Worm (Caenorhabditis elegans) whole organism, L1 larva: ENCODE measurements around the gene rict-1.
"Not testable (repeated sequence)": the region's sequence is repeated elsewhere in the genome, so short reads cannot be mapped to it uniquely, and the experiment has no call there.

Experiments
- C16A3.4 ChIP-seq: fragments of 150-350 bp; optimal IDR thresholded peaks from 2 replicates; lab custom pipeline; 2014; ENCODE audit warnings: missing biosample characterization, missing genetic modification characterization
- C34B4.2 ChIP-seq: sonication (generic microtip); optimal IDR thresholded peaks from 2 replicates; lab custom pipeline; 2017; ENCODE audit warnings: mild to moderate bottlenecking, missing genetic modification characterization, missing compliant biosample characterization
- aha-1 ChIP-seq: fragments of 150-350 bp; optimal IDR thresholded peaks from 2 replicates; lab custom pipeline; 2014; ENCODE audit warnings: missing biosample characterization, missing genetic modification characterization
- aly-2 ChIP-seq: fragments of 150-350 bp; optimal IDR thresholded peaks from 2 replicates; lab custom pipeline; 2014; ENCODE audit warnings: missing biosample characterization, missing genetic modification characterization
- blmp-1 ChIP-seq: fragments of 150-350 bp; optimal IDR thresholded peaks from 2 replicates; lab custom pipeline; 2014; ENCODE audit warnings: missing biosample characterization, missing genetic modification characterization
- ceh-8 ChIP-seq: fragments of 200-800 bp; sonication (Bioruptor generic); optimal IDR thresholded peaks from 2 replicates; lab custom pipeline; 2018; ENCODE audit warnings: mild to moderate bottlenecking, missing genetic modification characterization, moderate library complexity, missing compliant biosample characterization
- ceh-82 ChIP-seq, 3 experiments: fragments of 150-350 bp in 1 of 3; sonication (generic microtip) in 2 of 3; optimal IDR thresholded peaks; 2 replicates each; lab custom pipeline; 2014 to 2017; ENCODE audit warnings: missing biosample characterization in 3 of 3, missing genetic modification characterization in 3 of 3
- efl-1 ChIP-seq, 4 experiments: fragments of 150-350 bp; optimal IDR thresholded peaks in 3 of 4; peaks in 1 of 4; 1 replicate in 1 of 4; 2 replicates in 3 of 4; lab custom pipeline; 2014; ENCODE audit warnings: missing biosample characterization in 2 of 4, missing genetic modification characterization in 2 of 4, missing genetic modification reagents in 2 of 4
- efl-3 ChIP-seq: fragments of 200-800 bp; sonication (Bioruptor generic); optimal IDR thresholded peaks from 2 replicates; lab custom pipeline; 2018; ENCODE audit warnings: mild to moderate bottlenecking, missing genetic modification characterization, missing compliant biosample characterization
- elt-2 ChIP-seq: sonication (generic microtip); optimal IDR thresholded peaks from 2 replicates; lab custom pipeline; 2016; ENCODE audit warnings: missing genetic modification characterization, mild to moderate bottlenecking, inconsistent platforms, missing compliant biosample characterization, missing genetic modification reagents
- isw-1 ChIP-seq: fragments of 200-800 bp; sonication (Bioruptor generic); IDR thresholded peaks from 2 replicates; pipeline ENCODE4 v1.3.6; 2022; ENCODE audit warnings: missing genetic modification characterization, missing compliant biosample characterization
- lin-14 ChIP-seq: fragments of 200-800 bp; sonication (Bioruptor generic); optimal IDR thresholded peaks from 2 replicates; lab custom pipeline; 2018; ENCODE audit warnings: mild to moderate bottlenecking, missing genetic modification characterization, moderate library complexity, missing compliant biosample characterization
- lin-15B ChIP-seq: fragments of 150-350 bp; sonication (generic microtip); optimal IDR thresholded peaks from 3 replicates; lab custom pipeline; 2014; ENCODE audit warnings: missing biosample characterization, missing genetic modification characterization
- lin-35 ChIP-seq, 2 experiments: fragments of 150-350 bp; optimal IDR thresholded peaks; 2 replicates each; lab custom pipeline; 2014; ENCODE audit warnings: missing biosample characterization in 2 of 2, missing genetic modification characterization in 2 of 2, missing genetic modification reagents in 2 of 2
- lir-3 ChIP-seq: sonication (generic microtip); optimal IDR thresholded peaks from 2 replicates; lab custom pipeline; 2016; ENCODE audit warnings: mild to moderate bottlenecking, missing genetic modification characterization, moderate library complexity, missing compliant biosample characterization; ENCODE audit not compliant: poor library complexity
- mdl-1 ChIP-seq, 2 experiments: fragments of 150-350 bp; optimal IDR thresholded peaks; 2 replicates each; lab custom pipeline; 2014 to 2017; ENCODE audit warnings: missing biosample characterization in 2 of 2, missing genetic modification characterization in 2 of 2, inconsistent platforms in 1 of 2
- nhr-19 ChIP-seq: fragments of 200-800 bp; sonication (Bioruptor generic); conservative IDR thresholded peaks from 2 replicates; pipeline ENCODE4 v1.3.6; 2022; ENCODE audit warnings: missing genetic modification characterization, missing compliant biosample characterization
- nhr-20 ChIP-seq: sonication (generic microtip); optimal IDR thresholded peaks from 2 replicates; lab custom pipeline; 2016; ENCODE audit warnings: mild to moderate bottlenecking, missing genetic modification characterization, missing compliant biosample characterization
- nhr-71 ChIP-seq: sonication (generic microtip); optimal IDR thresholded peaks from 2 replicates; lab custom pipeline; 2016; ENCODE audit warnings: mild to moderate bottlenecking, missing genetic modification characterization, moderate library complexity, missing compliant biosample characterization
- nhr-85 ChIP-seq: sonication (generic microtip); peaks from one replicate; lab custom pipeline; 2016; ENCODE audit warnings: missing genetic modification characterization, inconsistent platforms, missing compliant biosample characterization
- nhr-90 ChIP-seq: sonication (generic microtip); optimal IDR thresholded peaks from 2 replicates; lab custom pipeline; 2016; ENCODE audit warnings: mild to moderate bottlenecking, missing genetic modification characterization, missing compliant biosample characterization; ENCODE audit not compliant: poor library complexity
- pag-3 ChIP-seq: sonication (generic microtip); optimal IDR thresholded peaks from 2 replicates; lab custom pipeline; 2017; ENCODE audit warnings: missing genetic modification characterization, mild to moderate bottlenecking, missing compliant biosample characterization, antibody characterized with exemption, borderline replicate concordance; ENCODE audit not compliant: insufficient read depth
- sptf-1 ChIP-seq: fragments of 150-350 bp; optimal IDR thresholded peaks from 2 replicates; lab custom pipeline; 2014; ENCODE audit warnings: missing biosample characterization, missing genetic modification characterization
- sup-37 ChIP-seq: fragments of 200-800 bp; sonication (Bioruptor generic); optimal IDR thresholded peaks from 2 replicates; lab custom pipeline; 2018; ENCODE audit warnings: mild to moderate bottlenecking, missing genetic modification characterization, missing compliant biosample characterization
- tbx-2 ChIP-seq: sonication (generic microtip); optimal IDR thresholded peaks from 2 replicates; lab custom pipeline; 2016; ENCODE audit warnings: missing genetic modification characterization, missing compliant biosample characterization
- unc-30 ChIP-seq: sonication (generic microtip); optimal IDR thresholded peaks from 2 replicates; lab custom pipeline; 2017; ENCODE audit warnings: missing biosample characterization, missing genetic modification characterization
- vab-15 ChIP-seq: sonication (generic microtip); optimal IDR thresholded peaks from 2 replicates; lab custom pipeline; 2017; ENCODE audit warnings: missing genotype, mild to moderate bottlenecking, missing genetic modification characterization, missing compliant biosample characterization
- ztf-4 ChIP-seq: fragments of 150-350 bp; optimal IDR thresholded peaks from 2 replicates; lab custom pipeline; 2014; ENCODE audit warnings: missing biosample characterization, missing genetic modification characterization

Gene rict-1

ce11 chrII:13082403-13082802 is 34.2 kb downstream of the rict-1 start, which contains the start of gene Y81G3A.6:
Gene Y81G3A.6, minus strand, starts transcription at chrII:13082503.
- TF ChIP-seq unc-30 (tag; lab: Kevin White, UChicago); ceh-8; efl-3 (GFP tag; lab: Kevin White, UChicago): not testable (repeated sequence)

ce11 chrII:13080607-13081006 is 36.0 kb downstream of the rict-1 start, which contains the start of gene Y81G3A.2:
Gene Y81G3A.2, plus strand, starts transcription at chrII:13080907.
- TF ChIP-seq efl-3 (GFP tag; lab: Kevin White, UChicago); aly-2 (tag; lab: Kevin White, UChicago); lin-35 (GFP tag; optimal IDR thresholded peaks at IDR 0.05; lab: Kevin White, UChicago): not testable (repeated sequence)

DNA sequence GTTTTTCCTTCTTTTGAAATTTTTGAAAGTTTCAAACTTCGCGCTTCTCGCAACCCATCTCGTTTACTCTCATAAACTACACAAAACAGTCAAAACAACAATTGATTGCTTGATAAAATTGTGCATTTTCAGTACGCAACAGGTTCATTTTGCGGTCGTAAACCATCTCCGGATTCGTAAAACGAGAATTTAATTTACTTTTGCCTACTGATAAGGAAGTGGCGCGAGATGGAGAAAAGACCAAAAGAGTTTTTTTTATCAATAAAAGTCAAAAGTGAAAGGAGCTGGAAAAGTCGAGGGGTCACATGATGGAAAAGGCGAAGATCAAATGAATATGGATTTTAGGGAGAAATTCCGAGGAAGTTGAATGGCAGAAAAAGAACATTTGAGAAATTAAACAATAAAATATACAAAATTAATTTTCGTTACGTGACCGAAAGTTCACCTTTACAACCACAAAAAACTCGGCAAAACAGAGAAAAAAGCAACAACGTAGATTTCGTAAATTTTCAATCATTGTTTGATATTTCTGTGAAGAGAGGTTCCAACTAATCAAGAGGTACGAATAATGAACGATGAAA is 37.7 kb downstream of the rict-1 start, which contains the start of gene F42G4.6:
F42G4.6 (plus strand) TSS at position 531 of the 581 bp plus-strand sequence.
- peak in 1 of 2 experiments; percentile 19 for TF ChIP-seq mdl-1 (tag; optimal IDR thresholded peaks at IDR 0.05; lab: Kevin White, UChicago)
- TF ChIP-seq nhr-90 (tag; lab: Kevin White, UChicago): peak; percentile 6
- peak; percentile 3 for TF ChIP-seq blmp-1 (tag; lab: Kevin White, UChicago)
- TF ChIP-seq isw-1 (GFP tag; lab: Robert Waterston, UW): no peak
- TF ChIP-seq nhr-20 (tag; lab: Kevin White, UChicago): peak; percentile 34
- TF ChIP-seq lin-35 (GFP tag; optimal IDR thresholded peaks at IDR 0.05; lab: Kevin White, UChicago): peak in 1 of 2 experiments; percentile 19
- TF ChIP-seq lin-15B: no peak
- no peak for TF ChIP-seq sup-37 (GFP tag; lab: Kevin White, UChicago)
- no peak for TF ChIP-seq C34B4.2
- peak; percentile 87 for TF ChIP-seq elt-2 (tag; lab: Kevin White, UChicago)

ce11 chrII:13077746-13078145 is 38.9 kb downstream of the rict-1 start:
- peak; percentile 98 for TF ChIP-seq elt-2 (tag; lab: Kevin White, UChicago)
- peak in 1 of 2 experiments; percentile 58 for TF ChIP-seq lin-35 (GFP tag; optimal IDR thresholded peaks at IDR 0.05; lab: Kevin White, UChicago)
- TF ChIP-seq lin-14 (GFP tag; lab: Kevin White, UChicago): peak; percentile 22
- no peak for TF ChIP-seq C16A3.4 (tag; lab: Kevin White, UChicago)
- TF ChIP-seq nhr-90 (tag; lab: Kevin White, UChicago): peak; percentile 44
- peak; percentile 54 for TF ChIP-seq nhr-20 (tag; lab: Kevin White, UChicago)
- no peak for TF ChIP-seq aly-2 (tag; lab: Kevin White, UChicago)
- TF ChIP-seq ceh-82 (tag; optimal IDR thresholded peaks at IDR 0.05; lab: Kevin White, UChicago): no peak
- no peak for TF ChIP-seq lir-3 (tag; lab: Kevin White, UChicago)
- TF ChIP-seq nhr-71 (tag; lab: Kevin White, UChicago): peak; percentile 46
- peak in 1 of 2 experiments; percentile 46 for TF ChIP-seq mdl-1 (tag; optimal IDR thresholded peaks at IDR 0.05; lab: Kevin White, UChicago)
- no peak for TF ChIP-seq efl-1 (optimal IDR thresholded peaks at IDR 0.05; lab: Kevin White, UChicago)
- TF ChIP-seq efl-1 (GFP tag; optimal IDR thresholded peaks at IDR 0.05 in 1 of 2; lab: Kevin White, UChicago): peak in 1 of 2 experiments; percentile 52
- no peak for TF ChIP-seq aha-1 (tag; lab: Kevin White, UChicago)
- no peak for TF ChIP-seq tbx-2
- TF ChIP-seq nhr-19 (GFP tag; lab: Robert Waterston, UW): 0 out of 2 replicates have a peak, but pooled peaks have one; percentile 17

ce11 chrII:13076301-13076916 is 40.2 kb downstream of the rict-1 start:
- TF ChIP-seq efl-1 (optimal IDR thresholded peaks at IDR 0.05; lab: Kevin White, UChicago) (no peak), efl-1 (GFP tag; optimal IDR thresholded peaks at IDR 0.05 in 1 of 2; lab: Kevin White, UChicago) (peak in 1 of 2 experiments; percentile 75), elt-2 (tag; lab: Kevin White, UChicago) (peak; percentile 54), ztf-4 (tag; lab: Kevin White, UChicago) (no peak)
- TF ChIP-seq, all 84 proteins: peak for 2

DNA sequence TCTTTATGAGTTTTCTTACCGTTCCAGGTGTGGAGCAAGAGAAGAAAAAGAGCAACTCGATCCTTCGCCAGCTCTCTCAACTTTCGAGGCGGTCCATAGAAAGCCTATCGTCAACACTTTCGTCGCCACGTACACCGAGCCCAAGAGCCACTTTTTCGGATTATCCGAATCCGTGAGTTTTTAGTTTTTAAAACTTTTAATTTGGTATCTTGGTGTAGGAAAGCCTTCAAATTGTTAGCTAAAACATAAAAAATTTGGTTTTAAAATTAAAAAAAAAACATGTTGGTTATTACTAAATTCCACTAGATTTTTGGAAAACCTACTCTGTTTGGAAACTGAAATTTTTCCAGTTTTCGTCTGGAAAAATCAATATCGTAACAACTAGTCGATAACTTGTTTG is 42.9 kb downstream of the rict-1 start:
- TF ChIP-seq nhr-85 (tag; lab: Kevin White, UChicago): no peak
- no peak for TF ChIP-seq pag-3 (tag; lab: Kevin White, UChicago)
- TF ChIP-seq efl-1 (optimal IDR thresholded peaks at IDR 0.05; lab: Kevin White, UChicago): no peak
- peak in 1 of 2 experiments; percentile 77 for TF ChIP-seq efl-1 (GFP tag; optimal IDR thresholded peaks at IDR 0.05 in 1 of 2; lab: Kevin White, UChicago)
- no peak for TF ChIP-seq vab-15
- no peak for TF ChIP-seq aha-1 (tag; lab: Kevin White, UChicago)
- no peak for TF ChIP-seq sptf-1 (tag; lab: Kevin White, UChicago)
- TF ChIP-seq sup-37 (GFP tag; lab: Kevin White, UChicago): no peak
